Worm (Caenorhabditis elegans): ENCODE results near the gene clec-195.

clec-195 gene

DNA sequence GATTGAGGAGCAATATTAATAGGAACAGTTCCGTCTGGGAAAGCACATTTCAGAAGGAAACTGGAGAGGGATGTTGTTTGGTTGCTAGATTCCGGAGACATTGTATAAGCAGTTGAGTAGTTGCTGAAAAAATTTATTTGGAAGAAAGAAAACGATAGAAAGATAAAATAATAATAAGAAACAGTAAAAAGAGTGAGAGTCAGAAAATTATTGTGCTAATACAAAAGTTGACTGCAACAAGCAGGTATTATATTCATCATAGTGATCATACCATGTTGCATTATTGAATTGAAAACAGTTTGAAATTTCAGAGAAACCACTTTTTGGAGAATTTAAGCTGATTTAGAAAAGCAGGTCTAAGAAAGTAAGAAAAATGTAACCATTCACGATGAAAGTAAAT lies 6.0 kb downstream of the clec-195 start, which contains the start of gene Y116A8C.19:
Gene Y116A8C.19 (minus strand): TSS at position 101 of the 400 bp plus-strand sequence.
- TF ChIP-seq nhr-77 (tag; optimal IDR thresholded peaks at IDR 0.05) (no peak), zag-1 (tag; optimal IDR thresholded peaks at IDR 0.05) (no peak), skn-1 (tag; optimal IDR thresholded peaks at IDR 0.05) (no peak), blmp-1 (tag; optimal IDR thresholded peaks at IDR 0.05; ENCODE audit: insufficient read depth) (no peak), aly-2 (tag; optimal IDR thresholded peaks at IDR 0.05) (no peak), nhr-12 (tag; optimal IDR thresholded peaks at IDR 0.05) (no peak), nhr-23 (tag; optimal IDR thresholded peaks at IDR 0.05) (no peak), ztf-11 (tag; optimal IDR thresholded peaks at IDR 0.05) (no peak), sem-4 (tag; optimal IDR thresholded peaks at IDR 0.05) (no peak), ceh-82 (tag; optimal IDR thresholded peaks at IDR 0.05) (no peak), crh-2 (tag; optimal IDR thresholded peaks at IDR 0.05) (no peak), peb-1 (tag; optimal IDR thresholded peaks at IDR 0.05) (no peak)

DNA sequence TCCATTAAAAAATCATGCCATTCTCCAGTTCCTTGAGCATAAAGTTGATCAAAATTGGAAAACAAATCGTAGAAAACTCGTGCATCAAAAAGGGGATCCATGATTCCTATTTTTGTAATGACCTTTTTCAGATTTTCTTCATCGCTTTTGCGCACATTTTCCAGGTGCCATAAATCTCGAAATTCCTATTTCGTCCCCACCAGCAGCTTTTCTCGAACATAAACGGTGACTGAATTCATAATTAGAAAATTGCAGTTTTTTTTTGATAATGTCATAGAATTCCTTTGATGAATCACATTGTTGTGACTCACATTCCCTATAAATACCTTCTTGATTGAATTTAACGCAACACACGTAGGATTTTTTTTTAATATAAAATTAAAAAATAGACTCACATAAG lies 15.1 kb downstream of the clec-195 start, which contains the start of gene nhr-229:
Gene nhr-229 (minus strand): TSS at position 101 of the 400 bp plus-strand sequence.
- TF ChIP-seq ama-1 (optimal IDR thresholded peaks at IDR 0.05) (no peak), mab-5 (tag; optimal IDR thresholded peaks at IDR 0.05) (no peak)

DNA sequence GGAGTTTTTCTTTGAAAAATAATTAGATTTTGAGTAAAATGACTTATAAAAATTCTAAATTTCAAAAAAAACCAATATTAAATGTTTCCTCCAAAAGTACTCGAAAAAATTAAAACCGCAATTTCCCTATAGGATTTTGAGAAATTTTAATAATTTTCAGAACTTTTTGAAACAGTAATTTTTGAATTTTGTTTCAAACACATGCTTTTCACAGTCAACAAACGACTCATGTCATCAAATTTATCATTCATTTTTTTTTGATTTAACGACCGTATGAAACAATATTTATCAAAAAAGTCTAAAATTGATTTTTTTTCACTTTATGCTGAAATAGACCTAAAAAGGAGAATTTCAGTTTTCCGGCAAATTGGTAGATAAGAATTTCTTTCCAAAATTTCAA lies 19.0 kb downstream of the clec-195 start:
- TF ChIP-seq nhr-10 (tag; optimal IDR thresholded peaks at IDR 0.05): no peak

DNA sequence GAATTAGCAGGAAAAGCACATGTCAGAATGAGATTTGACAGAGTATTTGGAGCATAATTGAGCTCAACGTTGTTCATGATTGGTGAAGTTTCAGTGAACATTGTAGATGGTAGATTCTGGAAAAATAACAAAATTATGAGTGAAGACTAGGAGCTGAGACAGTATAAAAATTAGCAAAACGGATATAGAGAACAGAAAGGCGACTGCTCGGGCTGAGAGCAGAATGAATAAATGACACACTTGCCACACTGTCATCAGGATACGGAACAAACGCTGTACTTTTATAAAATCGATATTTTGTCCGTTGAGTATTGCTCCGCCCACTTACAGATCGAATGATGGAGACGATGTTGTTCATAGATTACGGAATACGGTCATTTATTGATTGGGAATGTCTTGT lies 20.6 kb downstream of the clec-195 start, which contains the start of gene dct-13:
Gene dct-13 (minus strand): TSS at position 101 of the 400 bp plus-strand sequence.
- no peak for TF ChIP-seq nhr-21 (tag; optimal IDR thresholded peaks at IDR 0.05)
- TF ChIP-seq nhr-11 (tag; optimal IDR thresholded peaks at IDR 0.05): no peak
- no peak for TF ChIP-seq nhr-10 (tag; optimal IDR thresholded peaks at IDR 0.05)
- TF ChIP-seq lin-39 (tag; optimal IDR thresholded peaks at IDR 0.05): no peak
- TF ChIP-seq unc-55 (GFP tag; optimal IDR thresholded peaks at IDR 0.05): no peak

DNA sequence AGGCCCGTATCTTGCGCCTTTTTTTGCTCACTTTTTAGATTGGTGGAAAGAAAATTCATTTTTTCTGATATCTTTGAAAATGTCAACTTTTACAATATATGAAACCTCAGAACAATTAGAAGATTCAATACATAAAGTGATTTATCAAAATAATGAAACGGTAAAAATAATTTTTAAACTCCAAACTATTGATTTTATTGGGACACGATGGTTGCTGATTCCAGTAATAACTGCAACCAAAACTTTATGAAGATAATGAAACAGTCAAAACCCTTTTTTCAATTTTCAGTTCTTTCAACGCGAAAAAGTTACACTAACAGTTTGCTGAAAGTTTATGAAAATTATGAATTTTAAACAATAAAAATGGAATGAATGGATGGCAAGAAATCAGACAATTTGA lies 24.5 kb downstream of the clec-195 start:
- no peak for TF ChIP-seq mdl-1 (tag; optimal IDR thresholded peaks at IDR 0.05)
- no peak for TF ChIP-seq lin-39 (tag; optimal IDR thresholded peaks at IDR 0.05)
- TF ChIP-seq ZK546.5 (tag; optimal IDR thresholded peaks at IDR 0.05): no peak
- TF ChIP-seq sma-3 (GFP tag; optimal IDR thresholded peaks at IDR 0.05): no peak
- no peak for TF ChIP-seq snpc-4 (tag; optimal IDR thresholded peaks at IDR 0.05)
- no peak for TF ChIP-seq skn-1 (tag; optimal IDR thresholded peaks at IDR 0.05)
- TF ChIP-seq ztf-4 (tag; optimal IDR thresholded peaks at IDR 0.05): no peak
- no peak for TF ChIP-seq F13H6.1 (tag; optimal IDR thresholded peaks at IDR 0.05)
- no peak for TF ChIP-seq ama-1 (optimal IDR thresholded peaks at IDR 0.05)

DNA sequence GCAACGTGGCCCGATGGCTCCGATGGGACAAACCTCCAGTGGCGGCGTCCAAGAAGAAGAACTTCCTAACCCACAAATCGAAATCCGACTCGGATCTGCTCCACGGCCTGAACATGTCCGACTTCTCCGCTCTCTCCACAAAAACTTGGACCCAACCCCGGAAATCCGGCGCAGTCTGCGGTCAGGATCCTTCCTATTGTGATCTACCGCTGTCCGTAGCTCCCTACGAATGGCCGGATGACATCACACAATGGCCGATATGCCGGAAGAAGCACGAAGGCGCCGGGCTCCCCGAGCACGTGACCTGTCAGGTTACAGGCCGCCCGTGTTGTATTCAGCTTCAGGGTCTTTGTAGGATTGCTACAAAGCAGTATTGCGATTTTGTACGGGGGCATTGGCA lies 35.3 kb downstream of the clec-195 start:
- TF ChIP-seq snpc-4 (tag; optimal IDR thresholded peaks at IDR 0.05) (no peak), ztf-4 (tag; optimal IDR thresholded peaks at IDR 0.05) (no peak), unc-39 (tag; optimal IDR thresholded peaks at IDR 0.05) (no peak), lin-39 (tag; optimal IDR thresholded peaks at IDR 0.05) (no peak), skn-1 (tag; optimal IDR thresholded peaks at IDR 0.05) (no peak), sma-9 (GFP tag; optimal IDR thresholded peaks at IDR 0.05) (no peak), sma-9 (tag; optimal IDR thresholded peaks at IDR 0.05) (no peak), dmd-4 (tag; optimal IDR thresholded peaks at IDR 0.05) (no peak), Y55F3AM.14 (GFP tag; optimal IDR thresholded peaks at IDR 0.05) (no peak), ceh-82 (tag; optimal IDR thresholded peaks at IDR 0.05) (no peak), ZK546.5 (tag; optimal IDR thresholded peaks at IDR 0.05) (no peak), crh-2 (tag; optimal IDR thresholded peaks at IDR 0.05) (no peak), nhr-23 (tag; optimal IDR thresholded peaks at IDR 0.05) (no peak), peb-1 (tag; optimal IDR thresholded peaks at IDR 0.05) (no peak), nhr-21 (tag; optimal IDR thresholded peaks at IDR 0.05) (no peak), nhr-129 (tag; optimal IDR thresholded peaks at IDR 0.05) (no peak), mdl-1 (tag; optimal IDR thresholded peaks at IDR 0.05) (no peak), C34F6.9 (tag; optimal IDR thresholded peaks at IDR 0.05) (no peak)

DNA sequence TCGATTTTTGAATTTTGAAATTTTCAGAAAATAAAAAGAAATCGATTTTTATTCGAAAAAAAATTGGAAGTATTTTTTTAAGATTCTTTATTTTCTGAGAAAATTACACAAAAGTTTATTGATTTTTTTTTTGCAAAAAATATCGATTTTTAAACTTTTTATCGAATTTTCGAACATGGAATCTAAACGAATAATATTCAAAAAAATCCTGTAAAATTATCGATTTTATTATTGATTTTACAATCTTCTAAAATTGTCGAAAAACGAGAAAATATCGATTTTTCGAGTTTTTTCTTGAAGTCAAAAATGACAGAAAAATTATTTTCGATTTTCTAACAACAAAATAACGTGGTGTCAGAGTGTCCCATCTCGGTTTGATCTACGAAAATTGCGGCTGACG lies 39.9 kb downstream of the clec-195 start:
- TF ChIP-seq gmeb-1 (tag; optimal IDR thresholded peaks at IDR 0.05): no peak
- no peak for TF ChIP-seq crh-2 (tag; optimal IDR thresholded peaks at IDR 0.05)

Measured in whole organism, L2 larva.